Worm (Caenorhabditis elegans) whole organism, L3 larva: ENCODE results near the gene ZK622.1.

ENCODE experiments used
- ZK546.5 ChIP-seq: sonication (generic microtip); optimal IDR thresholded peaks from 2 replicates; lab custom pipeline; 2017; ENCODE audit warnings: missing biosample characterization, missing genetic modification characterization
- aly-2 ChIP-seq: fragments of 150-350 bp; optimal IDR thresholded peaks from 2 replicates; lab custom pipeline; 2014; ENCODE audit warnings: missing biosample characterization, missing genetic modification characterization
- ama-1 ChIP-seq: fragments of 150-350 bp; optimal IDR thresholded peaks from 2 replicates; lab custom pipeline; 2018
- ceh-16 ChIP-seq: sonication (generic microtip); optimal IDR thresholded peaks from 2 replicates; lab custom pipeline; 2017; ENCODE audit warnings: missing biosample characterization, missing genetic modification characterization
- ceh-28 ChIP-seq: fragments of 150-350 bp; optimal IDR thresholded peaks from 2 replicates; lab custom pipeline; 2014; ENCODE audit warnings: missing biosample characterization, missing genetic modification reagents, missing genetic modification characterization
- ceh-82 ChIP-seq: fragments of 150-350 bp; optimal IDR thresholded peaks from 2 replicates; lab custom pipeline; 2014; ENCODE audit warnings: missing biosample characterization, missing genetic modification characterization
- ceh-9 ChIP-seq: sonication (generic microtip); optimal IDR thresholded peaks from 2 replicates; lab custom pipeline; 2018; ENCODE audit warnings: missing biosample characterization, missing genetic modification characterization
- daf-12 ChIP-seq: fragments of 150-350 bp; optimal IDR thresholded peaks from 2 replicates; lab custom pipeline; 2014; ENCODE audit warnings: missing biosample characterization, missing genetic modification reagents, missing genetic modification characterization
- egl-27 ChIP-seq: sonication (generic microtip); optimal IDR thresholded peaks from 4 replicates; lab custom pipeline; 2017; ENCODE audit warnings: missing biosample characterization, missing genetic modification reagents, missing genetic modification characterization
- egl-5 ChIP-seq: fragments of 150-350 bp; optimal IDR thresholded peaks from 2 replicates; lab custom pipeline; 2017; ENCODE audit warnings: missing biosample characterization, missing genetic modification reagents, missing genetic modification characterization, inconsistent platforms
- elt-1 ChIP-seq: fragments of 150-350 bp; optimal IDR thresholded peaks from 2 replicates; lab custom pipeline; 2014; ENCODE audit warnings: missing biosample characterization, missing genetic modification characterization
- elt-2 ChIP-seq: sonication (generic microtip); optimal IDR thresholded peaks from 2 replicates; lab custom pipeline; 2016; ENCODE audit warnings: missing genetic modification reagents, mild to moderate bottlenecking, missing genetic modification characterization, missing compliant biosample characterization
- eor-1 ChIP-seq, 2 experiments: fragments of 150-350 bp; optimal IDR thresholded peaks; 2 replicates each; lab custom pipeline; 2014 to 2018; ENCODE audit warnings: missing biosample characterization in 2 of 2, missing genetic modification characterization in 2 of 2
- fkh-10 ChIP-seq: sonication (generic microtip); optimal IDR thresholded peaks from 2 replicates; lab custom pipeline; 2017; ENCODE audit warnings: missing biosample characterization, missing genetic modification reagents, missing genetic modification characterization
- fkh-2 ChIP-seq: fragments of 150-350 bp; optimal IDR thresholded peaks from 2 replicates; lab custom pipeline; 2014; ENCODE audit warnings: missing biosample characterization, missing genetic modification reagents, missing genetic modification characterization
- fos-1 ChIP-seq: fragments of 150-350 bp; optimal IDR thresholded peaks from 2 replicates; lab custom pipeline; 2014; ENCODE audit warnings: missing biosample characterization, missing genetic modification characterization
- hmg-11 ChIP-seq: sonication (generic microtip); optimal IDR thresholded peaks from 2 replicates; lab custom pipeline; 2016; ENCODE audit warnings: missing genetic modification characterization, missing compliant biosample characterization
- jun-1 ChIP-seq: fragments of 150-350 bp; optimal IDR thresholded peaks from 2 replicates; lab custom pipeline; 2014; ENCODE audit warnings: missing biosample characterization, missing genetic modification reagents, missing genetic modification characterization
- lin-15B ChIP-seq: fragments of 150-350 bp; optimal IDR thresholded peaks from 2 replicates; lab custom pipeline; 2014; ENCODE audit warnings: missing biosample characterization, missing genetic modification characterization
- lin-39 ChIP-seq: fragments of 150-350 bp; optimal IDR thresholded peaks from 2 replicates; lab custom pipeline; 2018; ENCODE audit warnings: missing biosample characterization, missing genetic modification reagents, missing genetic modification characterization
- lsy-12 ChIP-seq: sonication (generic microtip); optimal IDR thresholded peaks from 2 replicates; lab custom pipeline; 2016; ENCODE audit warnings: mild to moderate bottlenecking, missing genetic modification characterization, missing compliant biosample characterization
- mdl-1 ChIP-seq: fragments of 150-350 bp; optimal IDR thresholded peaks from 2 replicates; lab custom pipeline; 2014; ENCODE audit warnings: missing biosample characterization, missing genetic modification characterization
- mml-1 ChIP-seq: fragments of 150-350 bp; sonication (generic microtip); optimal IDR thresholded peaks from 3 replicates; lab custom pipeline; 2014; ENCODE audit warnings: missing biosample characterization, missing genetic modification characterization
- nfya-1 ChIP-seq: sonication (generic microtip); optimal IDR thresholded peaks from 2 replicates; lab custom pipeline; 2017; ENCODE audit warnings: missing genetic modification characterization, mild to moderate bottlenecking, missing compliant biosample characterization, antibody characterized with exemption, moderate library complexity; ENCODE audit not compliant: insufficient read depth
- nhr-11 ChIP-seq: fragments of 150-350 bp; optimal IDR thresholded peaks from 2 replicates; lab custom pipeline; 2014; ENCODE audit warnings: missing biosample characterization, missing genetic modification characterization
- nhr-12 ChIP-seq: fragments of 150-350 bp; optimal IDR thresholded peaks from 2 replicates; lab custom pipeline; 2014; ENCODE audit warnings: missing biosample characterization, missing genetic modification characterization
- nhr-23 ChIP-seq: fragments of 150-350 bp; optimal IDR thresholded peaks from 2 replicates; lab custom pipeline; 2014; ENCODE audit warnings: missing biosample characterization, missing genetic modification reagents, missing genetic modification characterization
- nhr-237 ChIP-seq: fragments of 150-350 bp; optimal IDR thresholded peaks from 2 replicates; lab custom pipeline; 2014; ENCODE audit warnings: missing biosample characterization, missing genetic modification characterization
- nhr-28 ChIP-seq: fragments of 150-350 bp; optimal IDR thresholded peaks from 2 replicates; lab custom pipeline; 2014; ENCODE audit warnings: missing biosample characterization, missing genetic modification characterization
- nhr-43 ChIP-seq: sonication (generic microtip); optimal IDR thresholded peaks from 2 replicates; lab custom pipeline; 2016; ENCODE audit warnings: mild to moderate bottlenecking, missing genetic modification characterization, missing compliant biosample characterization; ENCODE audit not compliant: poor library complexity, severe bottlenecking
- nhr-67 ChIP-seq: fragments of 150-350 bp; optimal IDR thresholded peaks from 2 replicates; lab custom pipeline; 2014; ENCODE audit warnings: missing biosample characterization, missing genetic modification characterization
- nhr-76 ChIP-seq: fragments of 150-350 bp; sonication (generic microtip); optimal IDR thresholded peaks from 5 replicates; lab custom pipeline; 2014; ENCODE audit warnings: missing biosample characterization, missing genetic modification characterization
- nhr-77 ChIP-seq: fragments of 150-350 bp; optimal IDR thresholded peaks from 2 replicates; lab custom pipeline; 2014; ENCODE audit warnings: missing biosample characterization, missing genetic modification characterization
- pha-4 ChIP-seq: fragments of 150-350 bp; optimal IDR thresholded peaks from 2 replicates; lab custom pipeline; 2014; ENCODE audit warnings: missing biosample characterization, missing genetic modification reagents, missing genetic modification characterization
- pqm-1 ChIP-seq: fragments of 150-350 bp; optimal IDR thresholded peaks from 2 replicates; lab custom pipeline; 2017; ENCODE audit warnings: missing biosample characterization, missing genetic modification characterization, inconsistent platforms
- skn-1 ChIP-seq: fragments of 150-350 bp; optimal IDR thresholded peaks from 2 replicates; lab custom pipeline; 2014; ENCODE audit warnings: missing biosample characterization, missing genetic modification characterization
- snpc-4 ChIP-seq: fragments of 150-350 bp; optimal IDR thresholded peaks from 2 replicates; lab custom pipeline; 2014; ENCODE audit warnings: missing biosample characterization, missing genetic modification characterization
- tbx-2 ChIP-seq: sonication (generic microtip); optimal IDR thresholded peaks from 2 replicates; lab custom pipeline; 2016; ENCODE audit warnings: mild to moderate bottlenecking, missing genetic modification characterization, missing compliant biosample characterization
- unc-39 ChIP-seq: sonication (generic microtip); optimal IDR thresholded peaks from 4 replicates; lab custom pipeline; 2017; ENCODE audit warnings: missing biosample characterization, missing genetic modification characterization
- unc-62 ChIP-seq: fragments of 150-350 bp; sonication (generic microtip); optimal IDR thresholded peaks from 4 replicates; lab custom pipeline; 2014; ENCODE audit warnings: missing biosample characterization, missing genetic modification reagents, missing genetic modification characterization
- zag-1 ChIP-seq: fragments of 150-350 bp; optimal IDR thresholded peaks from 2 replicates; lab custom pipeline; 2014; ENCODE audit warnings: missing biosample characterization, missing genetic modification characterization
- ztf-4 ChIP-seq: fragments of 150-350 bp; optimal IDR thresholded peaks from 2 replicates; lab custom pipeline; 2014; ENCODE audit warnings: missing biosample characterization, missing genetic modification characterization

The ZK622.1 gene

ce11 chrII:5324653-5325052, 31.1 kb downstream of the ZK622.1 start:
- TF ChIP-seq pha-4 (tag; lab: Kevin White, UChicago) = peak; percentile 5
- TF ChIP-seq jun-1 (tag; lab: Kevin White, UChicago) = no peak
- TF ChIP-seq elt-1 = peak; percentile 15

- no peak for TF ChIP-seq nhr-67 (tag; lab: Kevin White, UChicago)
- peak; percentile 78 for TF ChIP-seq fkh-10
- TF ChIP-seq nhr-43 (tag; lab: Kevin White, UChicago) = no peak
- TF ChIP-seq snpc-4 (tag; lab: Kevin White, UChicago) = peak; percentile 16
- no peak for TF ChIP-seq nhr-28
- no peak for TF ChIP-seq ZK546.5 (tag; lab: Kevin White, UChicago)
- TF ChIP-seq fkh-2 (tag; lab: Kevin White, UChicago) = no peak
- peak; percentile 13 for TF ChIP-seq pqm-1 (tag; lab: Kevin White, UChicago)
- TF ChIP-seq jun-1 (tag; lab: Kevin White, UChicago) = peak; percentile 62
- TF ChIP-seq ceh-9 (tag; lab: Kevin White, UChicago) = no peak
- peak; percentile 5 for TF ChIP-seq elt-1
- no peak for TF ChIP-seq aly-2
- peak; percentile 64 for TF ChIP-seq hmg-11 (tag; lab: Kevin White, UChicago)
- TF ChIP-seq lin-39 (tag; lab: Kevin White, UChicago) = peak; percentile 80
- no peak for TF ChIP-seq lsy-12 (tag; lab: Kevin White, UChicago)
- no peak for TF ChIP-seq ama-1
- TF ChIP-seq pha-4 (tag; lab: Kevin White, UChicago) = peak; percentile 87
- TF ChIP-seq ztf-4 (tag; lab: Kevin White, UChicago) = no peak
- TF ChIP-seq eor-1 (tag; optimal IDR thresholded peaks at IDR 0.05; lab: Kevin White, UChicago) = no peak
- peak; percentile 57 for TF ChIP-seq ceh-28
- no peak for TF ChIP-seq egl-27
- no peak for TF ChIP-seq zag-1
- no peak for TF ChIP-seq lin-15B
- no peak for TF ChIP-seq tbx-2 (tag; lab: Kevin White, UChicago)
- peak; percentile 23 for TF ChIP-seq nhr-11
- no peak for TF ChIP-seq nhr-76 (tag; lab: Kevin White, UChicago)
- TF ChIP-seq unc-62 (GFP tag; lab: Kevin White, UChicago) = no peak
- TF ChIP-seq nhr-237 (tag; lab: Kevin White, UChicago) = no peak
- no peak for TF ChIP-seq unc-39 (tag; lab: Kevin White, UChicago)
- TF ChIP-seq nhr-12 = no peak
- peak; percentile 44 for TF ChIP-seq elt-2 (tag; lab: Kevin White, UChicago)
- peak; percentile 34 for TF ChIP-seq mdl-1 (tag; lab: Kevin White, UChicago)
- TF ChIP-seq skn-1 (tag; lab: Kevin White, UChicago) = peak; percentile 76
- no peak for TF ChIP-seq mml-1
- TF ChIP-seq ceh-82 (tag; lab: Kevin White, UChicago) = no peak
- peak; percentile 83 for TF ChIP-seq nfya-1 (tag; lab: Kevin White, UChicago)
- TF ChIP-seq ceh-16 (tag; lab: Kevin White, UChicago) = no peak
- no peak for TF ChIP-seq nhr-77 (tag; lab: Kevin White, UChicago)
- no peak for TF ChIP-seq fos-1 (tag; lab: Kevin White, UChicago)
- TF ChIP-seq nhr-23 = no peak
- TF ChIP-seq egl-5 (tag; lab: Kevin White, UChicago) = peak; percentile 29
These were observed 32.5 kb downstream of the ZK622.1 start for ce11 chrII:5326024-5326627.

DNA sequence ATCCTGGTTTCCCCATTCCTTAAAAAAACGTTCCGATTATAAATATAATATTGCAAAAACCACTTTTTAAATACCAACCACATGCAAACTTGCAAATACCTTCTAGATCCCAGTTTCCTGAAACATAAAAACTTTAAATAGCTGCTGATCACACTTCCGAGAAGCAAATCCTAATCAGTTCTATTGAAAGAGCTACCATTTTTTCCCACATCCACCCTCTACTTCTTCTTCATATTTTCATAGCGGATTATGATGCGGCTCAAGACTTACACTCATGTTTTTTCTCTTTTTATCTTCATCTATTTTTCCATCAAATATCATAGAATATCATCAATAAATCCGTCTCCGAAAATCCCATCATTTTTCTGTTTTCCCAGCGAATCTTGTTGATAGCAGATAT, 33.3 kb downstream of the ZK622.1 start:
- TF ChIP-seq ceh-9 (tag; lab: Kevin White, UChicago) (no peak), egl-5 (tag; lab: Kevin White, UChicago) (no peak), pqm-1 (tag; lab: Kevin White, UChicago) (no peak), fkh-10 (no peak), elt-2 (tag; lab: Kevin White, UChicago) (no peak), daf-12 (tag; lab: Kevin White, UChicago) (no peak), nfya-1 (tag; lab: Kevin White, UChicago) (no peak)
